Worm (Caenorhabditis elegans): ENCODE data around the gene F31E3.12.

The F31E3.12 gene

ce11 chrIII:6973682-6974081 is 4.5 kb downstream of the F31E3.12 start, which contains the start of gene F31E3.2:
TSS of gene F31E3.2 (plus strand) at chrIII:6973982.
- TF ChIP-seq nfya-1 (tag; optimal IDR thresholded peaks at IDR 0.05; ENCODE audit: insufficient read depth) (peak; percentile 24), mdl-1 (tag; optimal IDR thresholded peaks at IDR 0.05) (no peak), zag-1 (tag; optimal IDR thresholded peaks at IDR 0.05) (no peak), nhr-77 (tag; optimal IDR thresholded peaks at IDR 0.05) (no peak)

- no peak for TF ChIP-seq fkh-10 (GFP tag; optimal IDR thresholded peaks at IDR 0.05)
- TF ChIP-seq jun-1 (tag; optimal IDR thresholded peaks at IDR 0.05) = no peak
- no peak for TF ChIP-seq ama-1 (optimal IDR thresholded peaks at IDR 0.05)
- TF ChIP-seq ceh-82 (tag; optimal IDR thresholded peaks at IDR 0.05) = no peak
- TF ChIP-seq nhr-11 (tag; optimal IDR thresholded peaks at IDR 0.05) = no peak
- no peak for TF ChIP-seq ZK546.5 (tag; optimal IDR thresholded peaks at IDR 0.05)
- TF ChIP-seq ztf-11 (tag; optimal IDR thresholded peaks at IDR 0.05) = no peak
- no peak for TF ChIP-seq lsy-12 (tag; optimal IDR thresholded peaks at IDR 0.05)
- TF ChIP-seq pqm-1 (tag; optimal IDR thresholded peaks at IDR 0.05) = no peak
- no peak for TF ChIP-seq nhr-43 (tag; optimal IDR thresholded peaks at IDR 0.05; ENCODE audit: poor library complexity, severe bottlenecking)
- no peak for TF ChIP-seq nhr-237 (tag; optimal IDR thresholded peaks at IDR 0.05)
- no peak for TF ChIP-seq ztf-4 (tag; optimal IDR thresholded peaks at IDR 0.05)
- TF ChIP-seq zag-1 (tag; optimal IDR thresholded peaks at IDR 0.05) = no peak
- no peak for TF ChIP-seq nhr-23 (tag; optimal IDR thresholded peaks at IDR 0.05)
- no peak for TF ChIP-seq unc-62 (GFP tag; optimal IDR thresholded peaks at IDR 0.05)
- TF ChIP-seq aly-2 (tag; optimal IDR thresholded peaks at IDR 0.05) = no peak
Measured at ce11 chrIII:6974952-6975351, 5.8 kb downstream of the F31E3.12 start.

- TF ChIP-seq lsy-12 (tag; optimal IDR thresholded peaks at IDR 0.05) = no peak
- TF ChIP-seq nhr-77 (tag; optimal IDR thresholded peaks at IDR 0.05) = no peak
- no peak for TF ChIP-seq egl-27 (tag; optimal IDR thresholded peaks at IDR 0.05)
- TF ChIP-seq tbx-2 (tag; optimal IDR thresholded peaks at IDR 0.05) = peak; percentile 5
- no peak for TF ChIP-seq daf-12 (tag; optimal IDR thresholded peaks at IDR 0.05)
- peak; percentile 57 for TF ChIP-seq lin-15B (tag; optimal IDR thresholded peaks at IDR 0.05)
- TF ChIP-seq elt-3 (tag; optimal IDR thresholded peaks at IDR 0.05) = no peak
- TF ChIP-seq nhr-11 (tag; optimal IDR thresholded peaks at IDR 0.05) = peak; percentile 2
- TF ChIP-seq ztf-4 (tag; optimal IDR thresholded peaks at IDR 0.05) = no peak
- TF ChIP-seq nfya-1 (tag; optimal IDR thresholded peaks at IDR 0.05; ENCODE audit: insufficient read depth) = peak; percentile 79
- TF ChIP-seq ceh-9 (tag; optimal IDR thresholded peaks at IDR 0.05) = no peak
- no peak for TF ChIP-seq snpc-4 (tag; optimal IDR thresholded peaks at IDR 0.05)
- peak; percentile 42 for TF ChIP-seq ceh-28 (tag; optimal IDR thresholded peaks at IDR 0.05)
- no peak for TF ChIP-seq fkh-2 (tag; optimal IDR thresholded peaks at IDR 0.05)
- peak; percentile 31 for TF ChIP-seq elt-1 (tag; optimal IDR thresholded peaks at IDR 0.05)
- TF ChIP-seq hmg-11 (tag; optimal IDR thresholded peaks at IDR 0.05) = peak; percentile 55
- TF ChIP-seq skn-1 (tag; optimal IDR thresholded peaks at IDR 0.05) = no peak
- peak; percentile 48 for TF ChIP-seq ama-1 (optimal IDR thresholded peaks at IDR 0.05)
- TF ChIP-seq nhr-43 (tag; optimal IDR thresholded peaks at IDR 0.05; ENCODE audit: poor library complexity, severe bottlenecking) = peak; percentile 44
- peak; percentile 88 for TF ChIP-seq lin-39 (tag; optimal IDR thresholded peaks at IDR 0.05)
- peak; percentile 78 for TF ChIP-seq nhr-23 (tag; optimal IDR thresholded peaks at IDR 0.05)
- TF ChIP-seq egl-5 (tag; optimal IDR thresholded peaks at IDR 0.05) = peak; percentile 1
- TF ChIP-seq nhr-25 (tag; optimal IDR thresholded peaks at IDR 0.05) = peak; percentile 95
- TF ChIP-seq mdl-1 (tag; optimal IDR thresholded peaks at IDR 0.05) = no peak
- peak; percentile 100 for TF ChIP-seq unc-62 (GFP tag; optimal IDR thresholded peaks at IDR 0.05)
- TF ChIP-seq aly-2 (tag; optimal IDR thresholded peaks at IDR 0.05) = no peak
- TF ChIP-seq R02D3.7 (tag; optimal IDR thresholded peaks at IDR 0.05) = peak; percentile 38
- no peak for TF ChIP-seq fos-1 (tag; optimal IDR thresholded peaks at IDR 0.05)
Measured at ce11 chrIII:6978875-6979274, 9.7 kb downstream of the F31E3.12 start.

- no peak for TF ChIP-seq nhr-43 (tag; optimal IDR thresholded peaks at IDR 0.05; ENCODE audit: poor library complexity, severe bottlenecking)
- no peak for TF ChIP-seq elt-1 (tag; optimal IDR thresholded peaks at IDR 0.05)
Measured at ce11 chrIII:6979584-6979983, 10.4 kb downstream of the F31E3.12 start, which contains the start of gene ceh-20. TSS of gene ceh-20 (plus strand) at chrIII:6979884.
